Worm (Caenorhabditis elegans) whole organism, L1 larva: ENCODE data around the gene cchl-1.

Source experiments
- ama-1 ChIP-seq: fragments of 150-350 bp; optimal IDR thresholded peaks from 2 replicates; lab custom pipeline; 2014
- ceh-90 ChIP-seq: sonication (generic microtip); optimal IDR thresholded peaks from 2 replicates; lab custom pipeline; 2016; ENCODE audit warnings: missing genetic modification characterization, missing compliant biosample characterization
- dsc-1 ChIP-seq: sonication (generic microtip); optimal IDR thresholded peaks from 2 replicates; lab custom pipeline; 2016; ENCODE audit warnings: mild to moderate bottlenecking, missing genetic modification characterization, missing compliant biosample characterization
- elt-2 ChIP-seq: sonication (generic microtip); optimal IDR thresholded peaks from 2 replicates; lab custom pipeline; 2016; ENCODE audit warnings: missing genetic modification characterization, mild to moderate bottlenecking, inconsistent platforms, missing compliant biosample characterization, missing genetic modification reagents
- fkh-10 ChIP-seq: sonication (generic microtip); optimal IDR thresholded peaks from 2 replicates; lab custom pipeline; 2017; ENCODE audit warnings: missing biosample characterization, missing genetic modification reagents, missing genetic modification characterization
- lsy-2 ChIP-seq, 2 experiments: fragments of 150-350 bp; optimal IDR thresholded peaks; 2 replicates each; lab custom pipeline; 2014; ENCODE audit warnings: missing biosample characterization in 2 of 2, missing genetic modification characterization in 2 of 2
- nhr-20 ChIP-seq: sonication (generic microtip); optimal IDR thresholded peaks from 2 replicates; lab custom pipeline; 2016; ENCODE audit warnings: mild to moderate bottlenecking, missing genetic modification characterization, missing compliant biosample characterization
- nhr-237 ChIP-seq: fragments of 150-350 bp; optimal IDR thresholded peaks from 2 replicates; lab custom pipeline; 2014; ENCODE audit warnings: missing biosample characterization, missing genetic modification characterization
- snpc-4 ChIP-seq: fragments of 150-350 bp; optimal IDR thresholded peaks from 2 replicates; lab custom pipeline; 2014; ENCODE audit warnings: missing biosample characterization, missing genetic modification characterization
- unc-86 ChIP-seq: sonication (generic microtip); optimal IDR thresholded peaks from 2 replicates; lab custom pipeline; 2016; ENCODE audit warnings: missing genetic modification characterization, missing compliant biosample characterization

- TF ChIP-seq dsc-1 (tag; lab: Kevin White, UChicago) = no peak
- no peak for TF ChIP-seq unc-86 (tag; lab: Kevin White, UChicago)
- TF ChIP-seq snpc-4 (tag; lab: Kevin White, UChicago) = no peak
- no peak for TF ChIP-seq lsy-2 (tag; optimal IDR thresholded peaks at IDR 0.05; lab: Kevin White, UChicago)
- TF ChIP-seq ama-1 (lab: Kevin White, UChicago) = no peak
- no peak for TF ChIP-seq ceh-90 (tag; lab: Kevin White, UChicago)
- no peak for TF ChIP-seq fkh-10
- no peak for TF ChIP-seq elt-2 (tag; lab: Kevin White, UChicago)
- no peak for TF ChIP-seq nhr-20 (tag; lab: Kevin White, UChicago)
- TF ChIP-seq nhr-237 (tag; lab: Kevin White, UChicago) = no peak
Measured at ce11 chrII:11241497-11241896, 5.3 kb upstream of the cchl-1 start.
